2 worm cellular contexts compared by ENCODE assay signal in the genomic region with DNA sequence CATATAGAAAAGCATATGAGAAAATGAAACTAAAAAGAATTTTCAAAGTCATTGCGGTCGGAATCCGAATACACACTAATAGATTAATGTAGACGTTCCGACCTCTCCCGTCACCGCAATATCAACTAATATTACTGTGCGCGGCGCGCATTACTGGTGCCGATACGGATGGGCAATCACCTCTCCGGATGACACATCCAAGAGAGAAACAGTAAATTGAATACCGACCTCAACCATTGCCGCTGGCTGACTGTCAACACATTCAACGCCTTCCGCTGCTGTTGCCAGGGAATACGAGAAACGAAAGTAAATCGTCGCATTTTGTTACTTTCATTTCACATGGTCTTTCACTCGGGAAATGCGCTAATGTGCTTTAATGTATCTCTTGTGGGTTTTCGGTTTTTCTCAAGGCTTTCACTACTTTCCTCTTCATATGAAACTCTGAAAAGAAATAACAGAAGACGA.
TF ChIP-seq lines count a peak whose summit lies in the region.

No protein-coding gene starts in this region.

TF ChIP-seq in whole organism, L4 larva, 104 proteins besides CTCF, POLR2A, EP300 and RAD21 (continued from another document):
- TF ChIP-seq nhr-11 (tag; optimal IDR thresholded peaks at IDR 0.05; lab: Kevin White, UChicago) (no peak), R02D3.7 (tag; optimal IDR thresholded peaks at IDR 0.05; lab: Kevin White, UChicago) (no peak), nhr-77 (tag; optimal IDR thresholded peaks at IDR 0.05; lab: Kevin White, UChicago) (no peak), ZK546.5 (tag; optimal IDR thresholded peaks at IDR 0.05; lab: Kevin White, UChicago) (no peak), lin-1 (GFP tag; IDR thresholded peaks at IDR 0.05; lab: Robert Waterston, UW) (no peak), lin-15B (tag; optimal IDR thresholded peaks at IDR 0.05; lab: Kevin White, UChicago) (no peak), lim-7 (GFP tag; IDR thresholded peaks at IDR 0.05; lab: Robert Waterston, UW) (peak; percentile 17; the same call in 1 of the 2 replicates), vab-7 (GFP tag; IDR thresholded peaks at IDR 0.05; lab: Robert Waterston, UW) (no peak), duxl-1 (tag; optimal IDR thresholded peaks at IDR 0.05; lab: Kevin White, UChicago; ENCODE audit: poor library complexity) (peak; percentile 30), hif-1 (tag; optimal IDR thresholded peaks at IDR 0.05; lab: Kevin White, UChicago) (no peak), egl-43 (GFP tag; IDR thresholded peaks at IDR 0.05; lab: Robert Waterston, UW) (0 out of 2 replicates have a peak, but pooled peaks have one; percentile 41), lin-38 (GFP tag; IDR thresholded peaks at IDR 0.05; lab: Robert Waterston, UW) (peak; percentile 70), dmd-6 (GFP tag; IDR thresholded peaks at IDR 0.05; lab: Robert Waterston, UW) (no peak), mxl-2 (GFP tag; conservative IDR thresholded peaks at IDR 0.05; lab: Robert Waterston, UW) (no peak; the same call in 1 of the 2 replicates), rbr-2 (tag; optimal IDR thresholded peaks at IDR 0.05; lab: Kevin White, UChicago) (no peak), mdl-1 (tag; optimal IDR thresholded peaks at IDR 0.05; lab: Kevin White, UChicago) (no peak), snpc-1.2 (GFP tag; IDR thresholded peaks at IDR 0.05; lab: Robert Waterston, UW) (no peak), Y48G9A.11 (GFP tag; IDR thresholded peaks at IDR 0.05; lab: Robert Waterston, UW) (peak; percentile 45; the same call in 1 of the 2 replicates), zip-2 (tag; optimal IDR thresholded peaks at IDR 0.05; lab: Kevin White, UChicago) (peak; percentile 24), nhr-10 (tag; optimal IDR thresholded peaks at IDR 0.05; lab: Kevin White, UChicago) (no peak), hlh-11 (tag; optimal IDR thresholded peaks at IDR 0.05; lab: Kevin White, UChicago) (no peak), spr-1 (tag; optimal IDR thresholded peaks at IDR 0.05; lab: Kevin White, UChicago) (no peak), T20F7.1 (GFP tag; optimal IDR thresholded peaks at IDR 0.05; lab: Kevin White, UChicago) (no peak), lin-39 (tag; optimal IDR thresholded peaks at IDR 0.05; lab: Kevin White, UChicago) (no peak), skn-1 (tag; optimal IDR thresholded peaks at IDR 0.05; lab: Kevin White, UChicago) (no peak), lin-29 (GFP tag; IDR thresholded peaks at IDR 0.05; lab: Robert Waterston, UW) (no peak), fkh-10 (GFP tag; optimal IDR thresholded peaks at IDR 0.05; lab: Kevin White, UChicago) (no peak), nhr-41 (GFP tag; IDR thresholded peaks at IDR 0.05; lab: Robert Waterston, UW) (no peak), tag-97 (GFP tag; IDR thresholded peaks at IDR 0.05; lab: Robert Waterston, UW) (no peak), daf-12 (tag; optimal IDR thresholded peaks at IDR 0.05; lab: Kevin White, UChicago) (no peak), nhr-237 (tag; optimal IDR thresholded peaks at IDR 0.05; lab: Kevin White, UChicago) (no peak), unc-39 (tag; optimal IDR thresholded peaks at IDR 0.05; lab: Kevin White, UChicago) (no peak)

TF ChIP-seq in whole organism, young adult, 124 proteins besides CTCF, POLR2A, EP300 and RAD21 (continued from another document):
- TF ChIP-seq ZK185.1 (tag; optimal IDR thresholded peaks at IDR 0.05; lab: Kevin White, UChicago; ENCODE audit: poor library complexity, severe bottlenecking) = no peak
- TF ChIP-seq lin-35 (GFP tag; optimal IDR thresholded peaks at IDR 0.05; lab: Kevin White, UChicago) = peak in 2 of 3 experiments; percentile 33 to 49
- TF ChIP-seq Y67H2A.10 (GFP tag; conservative IDR thresholded peaks at IDR 0.05; lab: Robert Waterston, UW) = no peak
- peak; percentile 44 for TF ChIP-seq xnd-1 (tag; optimal IDR thresholded peaks at IDR 0.05; lab: Kevin White, UChicago)
- no peak for TF ChIP-seq pha-4 (tag; optimal IDR thresholded peaks at IDR 0.05; lab: Kevin White, UChicago)
- no peak for TF ChIP-seq sdz-38 (tag; optimal IDR thresholded peaks at IDR 0.05; lab: Kevin White, UChicago)
- TF ChIP-seq ceh-79 (tag; optimal IDR thresholded peaks at IDR 0.05; lab: Kevin White, UChicago) = peak; percentile 94
- TF ChIP-seq F57A8.1 (GFP tag; optimal IDR thresholded peaks at IDR 0.05; lab: Kevin White, UChicago) = no peak
- TF ChIP-seq athp-1 (tag; optimal IDR thresholded peaks at IDR 0.05; lab: Kevin White, UChicago) = peak; percentile 80
- no peak for TF ChIP-seq ets-4 (GFP tag; optimal IDR thresholded peaks at IDR 0.05; lab: Kevin White, UChicago)
- peak; percentile 89 for TF ChIP-seq F52B5.7 (tag; optimal IDR thresholded peaks at IDR 0.05; lab: Kevin White, UChicago)
- no peak for TF ChIP-seq ztf-28 (GFP tag; IDR thresholded peaks at IDR 0.05; lab: Robert Waterston, UW)
- TF ChIP-seq snpc-3.4 (tag; optimal IDR thresholded peaks at IDR 0.05; lab: Kevin White, UChicago) = peak; percentile 48
- TF ChIP-seq F37B4.10 (GFP tag; IDR thresholded peaks at IDR 0.05; lab: Robert Waterston, UW) = no peak
- no peak for TF ChIP-seq ceh-91 (GFP tag; IDR thresholded peaks at IDR 0.05; lab: Robert Waterston, UW)
